Worm (Caenorhabditis elegans) whole organism, L2 larva: ENCODE results near the gene srj-8.

Experiments used
- C34F6.9 ChIP-seq: fragments of 150-350 bp; optimal IDR thresholded peaks from 2 replicates; lab custom pipeline; 2014; ENCODE audit warnings: missing biosample characterization, missing genetic modification characterization
- F13H6.1 ChIP-seq: sonication (generic microtip); optimal IDR thresholded peaks from 2 replicates; lab custom pipeline; 2016; ENCODE audit warnings: missing genetic modification characterization, missing compliant biosample characterization
- R02D3.7 ChIP-seq: fragments of 150-350 bp; optimal IDR thresholded peaks from 2 replicates; lab custom pipeline; 2014; ENCODE audit warnings: missing biosample characterization, missing genetic modification characterization
- Y55F3AM.14 ChIP-seq: fragments of 200-800 bp; sonication (Bioruptor generic); optimal IDR thresholded peaks from 2 replicates; lab custom pipeline; 2018; ENCODE audit warnings: mild to moderate bottlenecking, missing genetic modification characterization, missing compliant biosample characterization
- ZK546.5 ChIP-seq: sonication (generic microtip); optimal IDR thresholded peaks from 2 replicates; lab custom pipeline; 2017; ENCODE audit warnings: missing biosample characterization, missing genetic modification characterization
- alr-1 ChIP-seq: fragments of 150-350 bp; optimal IDR thresholded peaks from 2 replicates; lab custom pipeline; 2014; ENCODE audit warnings: missing biosample characterization, missing genetic modification characterization
- ama-1 ChIP-seq: fragments of 150-350 bp; optimal IDR thresholded peaks from 2 replicates; lab custom pipeline; 2018; ENCODE audit warnings: inconsistent platforms
- ceh-82 ChIP-seq: fragments of 150-350 bp; optimal IDR thresholded peaks from 2 replicates; lab custom pipeline; 2014; ENCODE audit warnings: missing biosample characterization, missing genetic modification characterization
- crh-2 ChIP-seq: sonication (generic microtip); optimal IDR thresholded peaks from 2 replicates; lab custom pipeline; 2017; ENCODE audit warnings: missing biosample characterization, missing genetic modification characterization
- dmd-4 ChIP-seq: sonication (generic microtip); optimal IDR thresholded peaks from 2 replicates; lab custom pipeline; 2017; ENCODE audit warnings: missing biosample characterization, missing genetic modification characterization
- elt-1 ChIP-seq: fragments of 150-350 bp; optimal IDR thresholded peaks from 2 replicates; lab custom pipeline; 2014; ENCODE audit warnings: missing biosample characterization, missing genetic modification characterization
- elt-3 ChIP-seq: sonication (generic microtip); optimal IDR thresholded peaks from 2 replicates; lab custom pipeline; 2017; ENCODE audit warnings: missing biosample characterization, missing genetic modification characterization
- fos-1 ChIP-seq: fragments of 150-350 bp; optimal IDR thresholded peaks from 2 replicates; lab custom pipeline; 2014; ENCODE audit warnings: missing biosample characterization, missing genetic modification characterization
- gmeb-1 ChIP-seq: fragments of 150-350 bp; optimal IDR thresholded peaks from 2 replicates; lab custom pipeline; 2014; ENCODE audit warnings: missing biosample characterization, missing genetic modification characterization
- lin-11 ChIP-seq: fragments of 150-350 bp; sonication (generic microtip); optimal IDR thresholded peaks from 2 replicates; lab custom pipeline; 2014; ENCODE audit warnings: missing biosample characterization, missing genetic modification characterization, inconsistent platforms, mixed read lengths
- lin-13 ChIP-seq: fragments of 150-350 bp; optimal IDR thresholded peaks from 2 replicates; lab custom pipeline; 2014; ENCODE audit warnings: missing biosample characterization, missing genetic modification reagents, missing genetic modification characterization
- lin-39 ChIP-seq: fragments of 150-350 bp; optimal IDR thresholded peaks from 2 replicates; lab custom pipeline; 2014; ENCODE audit warnings: missing biosample characterization, missing genetic modification reagents, missing genetic modification characterization
- lsy-2 ChIP-seq, 2 experiments: fragments of 150-350 bp in 1 of 2; sonication (generic microtip) in 1 of 2; optimal IDR thresholded peaks; 2 replicates each; lab custom pipeline; 2014 to 2017; ENCODE audit warnings: missing biosample characterization in 2 of 2, missing genetic modification characterization in 2 of 2
- mab-5 ChIP-seq: fragments of 150-350 bp; optimal IDR thresholded peaks from 2 replicates; lab custom pipeline; 2014; ENCODE audit warnings: missing biosample characterization, missing genetic modification characterization
- mbf-1 ChIP-seq: sonication (generic microtip); optimal IDR thresholded peaks from 2 replicates; lab custom pipeline; 2017; ENCODE audit warnings: missing biosample characterization, missing genetic modification characterization
- mdl-1 ChIP-seq, 2 experiments: fragments of 150-350 bp in 1 of 2; sonication (generic microtip) in 1 of 2; optimal IDR thresholded peaks; 2 replicates each; lab custom pipeline; 2017; ENCODE audit warnings: missing biosample characterization in 2 of 2, missing genetic modification characterization in 2 of 2
- nhr-10 ChIP-seq: sonication (generic microtip); optimal IDR thresholded peaks from 2 replicates; lab custom pipeline; 2017; ENCODE audit warnings: missing biosample characterization, missing genetic modification characterization
- nhr-11 ChIP-seq: fragments of 150-350 bp; optimal IDR thresholded peaks from 2 replicates; lab custom pipeline; 2014; ENCODE audit warnings: missing biosample characterization, missing genetic modification characterization
- nhr-12 ChIP-seq: fragments of 150-350 bp; optimal IDR thresholded peaks from 2 replicates; lab custom pipeline; 2014; ENCODE audit warnings: missing biosample characterization, missing genetic modification characterization
- nhr-129 ChIP-seq: fragments of 150-350 bp; optimal IDR thresholded peaks from 2 replicates; lab custom pipeline; 2014; ENCODE audit warnings: missing biosample characterization, missing genetic modification characterization
- nhr-23 ChIP-seq: fragments of 150-350 bp; optimal IDR thresholded peaks from 2 replicates; lab custom pipeline; 2014; ENCODE audit warnings: missing biosample characterization, missing genetic modification reagents, missing genetic modification characterization
- nhr-237 ChIP-seq: fragments of 150-350 bp; optimal IDR thresholded peaks from 2 replicates; lab custom pipeline; 2014; ENCODE audit warnings: missing biosample characterization, missing genetic modification characterization
- nhr-25 ChIP-seq: fragments of 150-350 bp; sonication (generic microtip); optimal IDR thresholded peaks from 3 replicates; lab custom pipeline; 2014; ENCODE audit warnings: missing biosample characterization, missing genetic modification characterization
- nhr-6 ChIP-seq: fragments of 150-350 bp; optimal IDR thresholded peaks from 2 replicates; lab custom pipeline; 2014; ENCODE audit warnings: missing biosample characterization, missing genetic modification characterization
- peb-1 ChIP-seq: fragments of 150-350 bp; optimal IDR thresholded peaks from 2 replicates; lab custom pipeline; 2014; ENCODE audit warnings: missing biosample characterization, missing genetic modification characterization
- sem-4 ChIP-seq: fragments of 150-350 bp; optimal IDR thresholded peaks from 2 replicates; lab custom pipeline; 2014; ENCODE audit warnings: missing biosample characterization, missing genetic modification reagents, missing genetic modification characterization
- skn-1 ChIP-seq: sonication (generic microtip); optimal IDR thresholded peaks from 2 replicates; lab custom pipeline; 2017; ENCODE audit warnings: missing biosample characterization, missing genetic modification characterization
- sma-9 ChIP-seq, 2 experiments: fragments of 150-350 bp in 1 of 2; sonication (generic microtip) in 1 of 2; optimal IDR thresholded peaks; 2 replicates each; lab custom pipeline; 2014 to 2016; ENCODE audit warnings: missing genetic modification characterization in 2 of 2, mild to moderate bottlenecking in 1 of 2, missing biosample characterization in 1 of 2, missing compliant biosample characterization in 1 of 2, missing genetic modification reagents in 1 of 2, moderate library complexity in 1 of 2
- unc-55 ChIP-seq: fragments of 150-350 bp; sonication (generic microtip); optimal IDR thresholded peaks from 3 replicates; lab custom pipeline; 2014; ENCODE audit warnings: missing biosample characterization, missing genetic modification reagents, missing genetic modification characterization
- zag-1 ChIP-seq: fragments of 150-350 bp; optimal IDR thresholded peaks from 2 replicates; lab custom pipeline; 2014; ENCODE audit warnings: missing biosample characterization, missing genetic modification characterization
- ztf-1 ChIP-seq: fragments of 200-800 bp; sonication (Bioruptor generic); conservative IDR thresholded peaks from 2 replicates; pipeline ENCODE4 v1.3.6; 2022; ENCODE audit warnings: missing genetic modification characterization, missing compliant biosample characterization

The srj-8 gene

DNA sequence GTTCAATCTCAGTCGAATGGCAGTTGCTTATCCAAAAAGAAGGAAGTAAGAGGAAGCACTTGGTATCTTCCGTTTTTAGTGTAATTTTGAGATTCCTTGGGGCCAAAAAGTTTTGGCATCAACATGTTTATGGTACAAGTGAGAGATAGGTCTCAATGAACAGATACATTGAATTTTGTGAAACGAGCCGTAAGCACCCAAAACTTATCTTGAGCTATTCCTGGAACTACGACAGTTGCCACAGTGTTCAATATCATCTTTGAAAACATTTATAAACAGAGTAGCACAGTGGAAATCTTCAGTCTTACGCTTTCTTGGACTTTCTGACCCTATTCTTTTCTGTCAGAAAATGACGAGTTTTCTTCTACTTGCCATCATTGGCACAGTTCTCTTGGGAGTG is 27.4 kb downstream of the srj-8 start, which contains the start of gene T28A11.3:
T28A11.3 (plus strand) TSS at position 301 of the 400 bp plus-strand sequence.
- TF ChIP-seq lin-11 (no peak), mab-5 (tag; lab: Kevin White, UChicago) (no peak), peb-1 (tag; lab: Kevin White, UChicago) (no peak), alr-1 (tag; lab: Kevin White, UChicago) (no peak), lin-39 (tag; lab: Kevin White, UChicago) (no peak), elt-1 (tag; lab: Kevin White, UChicago) (no peak), nhr-12 (tag; lab: Kevin White, UChicago) (no peak), skn-1 (tag; lab: Kevin White, UChicago) (no peak), zag-1 (tag; lab: Kevin White, UChicago) (no peak), crh-2 (no peak), nhr-237 (tag; lab: Kevin White, UChicago) (no peak), ama-1 (lab: Kevin White, UChicago) (no peak), unc-55 (GFP tag; lab: Kevin White, UChicago) (no peak), fos-1 (tag; lab: Kevin White, UChicago) (no peak), dmd-4 (tag; lab: Kevin White, UChicago) (no peak), sma-9 (GFP tag; optimal IDR thresholded peaks at IDR 0.05; lab: Kevin White, UChicago) (no peak), sma-9 (tag; optimal IDR thresholded peaks at IDR 0.05; lab: Kevin White, UChicago) (no peak), nhr-10 (tag; lab: Kevin White, UChicago) (no peak), Y55F3AM.14 (GFP tag; lab: Kevin White, UChicago) (no peak), nhr-23 (no peak), ztf-1 (no peak)

DNA sequence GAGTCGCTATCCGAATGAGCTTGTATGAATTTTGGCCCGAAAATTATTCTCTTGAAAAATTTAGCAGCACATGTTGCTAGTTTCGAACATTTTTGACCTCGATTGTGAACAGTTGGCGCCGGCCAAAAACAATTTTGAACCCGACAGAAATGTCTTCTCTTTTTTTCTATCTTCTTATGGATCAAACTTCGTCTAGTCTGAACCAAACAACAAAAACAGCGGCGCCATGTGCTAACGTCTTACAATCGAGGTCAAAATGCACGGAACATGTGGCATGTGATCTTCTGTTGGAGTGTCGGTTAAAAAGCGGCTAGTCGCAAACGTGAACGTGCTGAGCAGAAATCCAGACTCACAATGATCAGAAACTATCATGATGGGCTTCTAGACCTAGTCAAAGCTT is 28.6 kb downstream of the srj-8 start:
- peak; percentile 4 for TF ChIP-seq sem-4 (tag; lab: Kevin White, UChicago)
- no peak for TF ChIP-seq nhr-237 (tag; lab: Kevin White, UChicago)
- TF ChIP-seq lin-11: no peak
- TF ChIP-seq sma-9 (GFP tag; optimal IDR thresholded peaks at IDR 0.05; lab: Kevin White, UChicago): peak; percentile 92
- TF ChIP-seq sma-9 (tag; optimal IDR thresholded peaks at IDR 0.05; lab: Kevin White, UChicago): no peak
- no peak for TF ChIP-seq nhr-129 (tag; lab: Kevin White, UChicago)
- no peak for TF ChIP-seq ztf-1
- no peak for TF ChIP-seq peb-1 (tag; lab: Kevin White, UChicago)
- TF ChIP-seq F13H6.1: peak; percentile 80
- no peak for TF ChIP-seq mbf-1
- no peak for TF ChIP-seq ama-1 (lab: Kevin White, UChicago)
- TF ChIP-seq nhr-6 (tag; lab: Kevin White, UChicago): no peak
- no peak for TF ChIP-seq lin-13 (GFP tag; lab: Kevin White, UChicago)
- no peak for TF ChIP-seq mdl-1 (tag; optimal IDR thresholded peaks at IDR 0.05; lab: Kevin White, UChicago)
- no peak for TF ChIP-seq lsy-2 (tag; optimal IDR thresholded peaks at IDR 0.05; lab: Kevin White, UChicago)

DNA sequence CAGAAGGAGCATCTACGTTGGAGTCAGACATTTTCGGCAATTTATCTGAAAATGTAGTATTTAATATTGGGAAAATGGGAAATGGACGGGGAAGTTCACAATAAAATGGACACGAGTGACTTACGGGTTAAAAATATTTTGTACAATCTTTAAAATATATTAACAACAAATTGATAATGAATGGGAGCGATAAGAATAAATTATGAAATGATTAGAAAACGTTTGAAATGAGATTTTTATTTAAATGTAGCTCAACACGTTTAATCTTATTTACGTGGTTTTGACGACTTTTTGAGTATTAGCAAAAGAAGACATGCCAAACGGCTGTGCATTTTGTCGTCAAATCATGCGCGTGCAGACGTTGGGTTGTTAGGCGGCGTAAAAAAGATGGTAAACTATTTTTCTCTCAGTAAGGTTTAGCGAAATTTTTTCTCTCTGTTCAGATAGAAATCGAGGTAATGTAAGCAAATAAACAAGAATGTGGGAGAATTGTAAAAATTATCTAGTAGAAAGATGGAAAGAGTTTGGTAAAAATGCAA is 30.6 kb downstream of the srj-8 start, which contains the start of gene fbxa-64:
fbxa-64 (minus strand) TSS at position 51 of the 539 bp plus-strand sequence.
- peak; percentile 9 for TF ChIP-seq C34F6.9
- TF ChIP-seq ZK546.5 (tag; lab: Kevin White, UChicago): no peak
- TF ChIP-seq lsy-2 (tag; optimal IDR thresholded peaks at IDR 0.05; lab: Kevin White, UChicago): peak in 1 of 2 experiments; percentile 18

DNA sequence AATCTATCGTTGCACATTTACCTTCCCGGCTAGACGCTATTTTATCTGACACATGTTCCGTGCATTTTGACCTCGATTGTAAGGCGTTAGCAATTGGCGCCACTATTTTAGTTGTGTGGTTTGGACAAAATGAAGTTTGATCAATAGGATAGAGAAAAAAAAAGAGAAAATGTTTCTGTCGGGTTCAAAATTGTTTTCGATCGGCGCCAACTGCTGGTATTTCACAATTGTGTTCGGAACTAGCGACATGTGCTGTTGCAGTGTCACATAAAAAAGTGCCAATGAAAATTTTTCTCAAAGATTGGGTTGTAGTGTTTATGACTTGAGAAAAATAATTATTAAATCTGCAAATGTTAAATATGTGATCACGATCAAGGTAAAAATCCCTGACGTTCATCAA is 31.5 kb downstream of the srj-8 start:
- no peak for TF ChIP-seq nhr-129 (tag; lab: Kevin White, UChicago)
- peak; percentile 65 for TF ChIP-seq F13H6.1
- TF ChIP-seq nhr-11 (tag; lab: Kevin White, UChicago): no peak
- TF ChIP-seq skn-1 (tag; lab: Kevin White, UChicago): no peak
- no peak for TF ChIP-seq gmeb-1
- no peak for TF ChIP-seq R02D3.7 (tag; lab: Kevin White, UChicago)
- no peak for TF ChIP-seq ceh-82 (tag; lab: Kevin White, UChicago)
- TF ChIP-seq sem-4 (tag; lab: Kevin White, UChicago): no peak
- TF ChIP-seq lsy-2 (tag; optimal IDR thresholded peaks at IDR 0.05; lab: Kevin White, UChicago): peak in 1 of 2 experiments; percentile 27
- TF ChIP-seq lin-39 (tag; lab: Kevin White, UChicago): no peak
- no peak for TF ChIP-seq nhr-25
- TF ChIP-seq elt-3 (tag; lab: Kevin White, UChicago): no peak
- TF ChIP-seq sma-9 (GFP tag; optimal IDR thresholded peaks at IDR 0.05; lab: Kevin White, UChicago): peak; percentile 78
- TF ChIP-seq sma-9 (tag; optimal IDR thresholded peaks at IDR 0.05; lab: Kevin White, UChicago): no peak
- no peak for TF ChIP-seq lin-11
- TF ChIP-seq zag-1 (tag; lab: Kevin White, UChicago): no peak
- TF ChIP-seq alr-1 (tag; lab: Kevin White, UChicago): no peak
